Worm (Caenorhabditis elegans) whole organism, L3 larva: ENCODE measurements around the gene rps-13.

Experiments
- nhr-67 ChIP-seq: fragments of 150-350 bp; optimal IDR thresholded peaks from 2 replicates; lab custom pipeline; 2014; ENCODE audit warnings: missing biosample characterization, missing genetic modification characterization
- pha-4 ChIP-seq: fragments of 150-350 bp; optimal IDR thresholded peaks from 2 replicates; lab custom pipeline; 2014; ENCODE audit warnings: missing biosample characterization, missing genetic modification reagents, missing genetic modification characterization

ce11 chrIII:6411914-6412313, 37.1 kb upstream of the rps-13 start, which contains the start of gene C05D11.5:
- TF ChIP-seq nhr-67 (tag; lab: Kevin White, UChicago), result no peak
- TF ChIP-seq pha-4, result no peak
